Fruit fly (Drosophila melanogaster) whole organism, embryonic: ENCODE data around the gene Ppcs.

ENCODE experiments used
- Abd-B ChIP-seq: fragments of 200-800 bp; sonication (Bioruptor generic); optimal IDR thresholded peaks from 2 replicates; lab custom pipeline; 2018; ENCODE audit warnings: missing biosample characterization, mild to moderate bottlenecking, missing genetic modification characterization, moderate library complexity
- Blimp-1 ChIP-seq: fragments of 200-800 bp; sonication (Bioruptor generic); optimal IDR thresholded peaks from 3 replicates; lab custom pipeline; 2018; ENCODE audit warnings: missing biosample characterization, missing genetic modification characterization, mild to moderate bottlenecking, moderate library complexity, missing genetic modification reagents
- CG10462 ChIP-seq: fragments of 200-800 bp; sonication (Bioruptor generic); optimal IDR thresholded peaks from 2 replicates; lab custom pipeline; 2016; ENCODE audit warnings: missing biosample characterization, missing genetic modification characterization
- CG10543 ChIP-seq: fragments of 200-800 bp; sonication (Bioruptor generic); optimal IDR thresholded peaks from 3 replicates; lab custom pipeline; 2017; ENCODE audit warnings: missing biosample characterization, mild to moderate bottlenecking, missing genetic modification characterization, moderate library complexity
- CG10959 ChIP-seq: fragments of 200-800 bp; sonication (Bioruptor generic); IDR thresholded peaks from 2 replicates; pipeline ENCODE4 v1.3.6; 2022; ENCODE audit warnings: missing biosample characterization, missing genetic modification characterization
- CG11695 ChIP-seq: fragments of 200-800 bp; sonication (Bioruptor generic); IDR thresholded peaks from 3 replicates; pipeline ENCODE4 v1.3.6; 2022; ENCODE audit warnings: missing biosample characterization, missing genetic modification characterization
- CG14860 ChIP-seq: fragments of 200-800 bp; sonication (Bioruptor generic); IDR thresholded peaks from 3 replicates; pipeline ENCODE4 v1.3.6; 2022; ENCODE audit warnings: missing biosample characterization, missing genetic modification characterization; ENCODE audit not compliant: partially characterized antibody
- CG15073 ChIP-seq: fragments of 200-800 bp; sonication (Bioruptor generic); optimal IDR thresholded peaks from 2 replicates; lab custom pipeline; 2016; ENCODE audit warnings: missing biosample characterization, missing genetic modification characterization
- CG1603 ChIP-seq: fragments of 200-800 bp; sonication (Bioruptor generic); optimal IDR thresholded peaks from 2 replicates; lab custom pipeline; 2019; ENCODE audit warnings: missing biosample characterization, mild to moderate bottlenecking, missing genetic modification characterization, moderate library complexity
- CG16815 ChIP-seq: fragments of 200-800 bp; sonication (Bioruptor generic); optimal IDR thresholded peaks from 3 replicates; lab custom pipeline; 2017; ENCODE audit warnings: missing biosample characterization, mild to moderate bottlenecking, missing genetic modification characterization
- CG2116 ChIP-seq: fragments of 200-800 bp; sonication (Bioruptor generic); optimal IDR thresholded peaks from 3 replicates; lab custom pipeline; 2018; ENCODE audit warnings: missing biosample characterization, mild to moderate bottlenecking, missing genetic modification characterization
- CG2199 ChIP-seq: fragments of 200-800 bp; sonication (Bioruptor generic); IDR thresholded peaks from 3 replicates; pipeline ENCODE4 v1.3.6; 2022; ENCODE audit warnings: missing biosample characterization, missing genetic modification characterization
- CG30431 ChIP-seq: fragments of 200-800 bp; sonication (Bioruptor generic); optimal IDR thresholded peaks from 2 replicates; lab custom pipeline; 2017; ENCODE audit warnings: missing biosample characterization, missing genetic modification characterization
- CG31365 ChIP-seq: fragments of 200-800 bp; sonication (Bioruptor generic); optimal IDR thresholded peaks from 2 replicates; lab custom pipeline; 2018; ENCODE audit warnings: missing biosample characterization, mild to moderate bottlenecking, missing genetic modification characterization
- CG3163 ChIP-seq: fragments of 200-800 bp; sonication (Bioruptor generic); optimal IDR thresholded peaks from 3 replicates; lab custom pipeline; 2016; ENCODE audit warnings: missing biosample characterization, missing genetic modification characterization
- CG4820 ChIP-seq: fragments of 200-800 bp; sonication (Bioruptor generic); optimal IDR thresholded peaks from 3 replicates; lab custom pipeline; 2016; ENCODE audit warnings: missing biosample characterization, missing genetic modification characterization
- CG6175 ChIP-seq: fragments of 200-800 bp; sonication (Bioruptor generic); IDR thresholded peaks from 3 replicates; pipeline ENCODE4 v1.3.6; 2022; ENCODE audit warnings: missing biosample characterization, missing genetic modification characterization
- CG6654 ChIP-seq: fragments of 200-800 bp; sonication (Bioruptor generic); optimal IDR thresholded peaks from 2 replicates; lab custom pipeline; 2017; ENCODE audit warnings: missing biosample characterization, mild to moderate bottlenecking, missing genetic modification characterization
- CG6813 ChIP-seq: fragments of 200-800 bp; sonication (Bioruptor generic); optimal IDR thresholded peaks from 2 replicates; lab custom pipeline; 2017; ENCODE audit warnings: missing biosample characterization, missing genetic modification characterization, mild to moderate bottlenecking, moderate library complexity, missing genetic modification reagents
- CG7839 ChIP-seq: fragments of 200-800 bp; sonication (Bioruptor generic); optimal IDR thresholded peaks from 3 replicates; lab custom pipeline; 2018; ENCODE audit warnings: missing biosample characterization, mild to moderate bottlenecking, missing genetic modification characterization, moderate library complexity
- CG8478 ChIP-seq: fragments of >200 bp; optimal IDR thresholded peaks from 2 replicates; lab custom pipeline; 2018
- CHES-1-like ChIP-seq: fragments of 200-800 bp; sonication (Bioruptor generic); optimal IDR thresholded peaks from 2 replicates; lab custom pipeline; 2016; ENCODE audit warnings: missing biosample characterization, missing genetic modification characterization
- Dfd ChIP-seq, 2 experiments: fragments of >200 bp; optimal IDR thresholded peaks; 2 replicates each; lab custom pipeline; 2017; ENCODE audit warnings: missing biosample characterization in 2 of 2, missing genetic modification characterization in 2 of 2
- Doc3 ChIP-seq: fragments of 200-800 bp; sonication (Bioruptor generic); IDR thresholded peaks from 3 replicates; pipeline ENCODE4 v1.3.6; 2022; ENCODE audit warnings: missing biosample characterization, missing genetic modification characterization; ENCODE audit not compliant: partially characterized antibody
- Ets65A ChIP-seq: fragments of 200-800 bp; sonication (Bioruptor generic); peaks from one replicate; lab custom pipeline; 2016; ENCODE audit warnings: missing biosample characterization, missing genetic modification characterization
- Ets97D ChIP-seq: fragments of 200-800 bp; sonication (Bioruptor generic); optimal IDR thresholded peaks from 3 replicates; lab custom pipeline; 2016; ENCODE audit warnings: missing biosample characterization, missing genetic modification characterization
- HLH4C ChIP-seq: fragments of 200-800 bp; sonication (Bioruptor generic); IDR thresholded peaks from 3 replicates; pipeline ENCODE4 v1.3.6; 2022; ENCODE audit warnings: missing biosample characterization, missing genetic modification characterization; ENCODE audit not compliant: partially characterized antibody
- Hey ChIP-seq: fragments of 200-800 bp; sonication (Bioruptor generic); optimal IDR thresholded peaks from 3 replicates; lab custom pipeline; 2018; ENCODE audit warnings: missing biosample characterization, mild to moderate bottlenecking, missing genetic modification characterization
- MTF-1 ChIP-seq: fragments of 200-800 bp; sonication (Bioruptor generic); optimal IDR thresholded peaks from 2 replicates; lab custom pipeline; 2018; ENCODE audit warnings: missing biosample characterization, mild to moderate bottlenecking, missing genetic modification characterization, borderline replicate concordance
- Mrtf ChIP-seq: fragments of 200-800 bp; sonication (Bioruptor generic); IDR thresholded peaks from 3 replicates; pipeline ENCODE4 v1.3.6; 2022; ENCODE audit warnings: missing biosample characterization, missing genetic modification characterization
- Sox100B ChIP-seq: fragments of 200-800 bp; sonication (Bioruptor generic); optimal IDR thresholded peaks from 3 replicates; lab custom pipeline; 2018; ENCODE audit warnings: missing biosample characterization, mild to moderate bottlenecking, missing genetic modification characterization
- Sox102F ChIP-seq: fragments of 200-800 bp; sonication (Bioruptor generic); optimal IDR thresholded peaks from 2 replicates; lab custom pipeline; 2018; ENCODE audit warnings: missing biosample characterization, mild to moderate bottlenecking, missing genetic modification characterization, moderate library complexity
- Sry-δ ChIP-seq: fragments of 200-800 bp; sonication (Bioruptor generic); optimal IDR thresholded peaks from 2 replicates; lab custom pipeline; 2016; ENCODE audit warnings: missing biosample characterization, missing genetic modification characterization
- Taf1 ChIP-seq: fragments of 200-800 bp; sonication (Bioruptor generic); IDR thresholded peaks from 2 replicates; pipeline ENCODE4 v1.3.6; 2022; ENCODE audit warnings: missing biosample characterization, missing genetic modification characterization
- ato ChIP-seq: fragments of 200-800 bp; sonication (Bioruptor generic); IDR thresholded peaks from 2 replicates; pipeline ENCODE4 v1.3.6; 2022; ENCODE audit warnings: missing biosample characterization, missing genetic modification characterization; ENCODE audit not compliant: partially characterized antibody
- caup ChIP-seq: fragments of 200-800 bp; sonication (Bioruptor generic); optimal IDR thresholded peaks from 3 replicates; lab custom pipeline; 2017; ENCODE audit warnings: missing biosample characterization, mild to moderate bottlenecking, missing genetic modification characterization, moderate library complexity; ENCODE audit not compliant: severe bottlenecking
- dpn ChIP-seq, 2 experiments: fragments of 200-800 bp; sonication (Bioruptor generic); optimal IDR thresholded peaks; 3 replicates each; lab custom pipeline; 2016; ENCODE audit warnings: missing biosample characterization in 2 of 2, missing genetic modification characterization in 2 of 2
- fu2 ChIP-seq: fragments of 200-800 bp; sonication (Bioruptor generic); optimal IDR thresholded peaks from 2 replicates; lab custom pipeline; 2016; ENCODE audit warnings: missing biosample characterization, missing genetic modification characterization
- gfzf ChIP-seq: fragments of 200-800 bp; sonication (Bioruptor generic); optimal IDR thresholded peaks from 2 replicates; lab custom pipeline; 2016; ENCODE audit warnings: missing biosample characterization, mild to moderate bottlenecking, missing genetic modification characterization, moderate library complexity
- ham ChIP-seq: fragments of 200-800 bp; sonication (Bioruptor generic); IDR thresholded peaks from 2 replicates; pipeline ENCODE4 v1.3.6; 2022; ENCODE audit warnings: missing biosample characterization, missing genetic modification characterization
- hth ChIP-seq: fragments of >200 bp; optimal IDR thresholded peaks from 2 replicates; lab custom pipeline; 2017; ENCODE audit warnings: inconsistent platforms
- maf-S ChIP-seq: fragments of 200-800 bp; sonication (Bioruptor generic); optimal IDR thresholded peaks from 2 replicates; lab custom pipeline; 2016; ENCODE audit warnings: missing biosample characterization, missing genetic modification characterization
- nerfin-2 ChIP-seq: fragments of 200-800 bp; sonication (Bioruptor generic); IDR thresholded peaks from 2 replicates; pipeline ENCODE4 v1.3.6; 2022; ENCODE audit warnings: missing biosample characterization, missing genetic modification characterization; ENCODE audit not compliant: partially characterized antibody
- run ChIP-seq: fragments of 200-800 bp; sonication (Bioruptor generic); optimal IDR thresholded peaks from 3 replicates; lab custom pipeline; 2018; ENCODE audit warnings: missing biosample characterization, mild to moderate bottlenecking, missing genetic modification characterization
- sima ChIP-seq: fragments of 200-800 bp; sonication (Bioruptor generic); optimal IDR thresholded peaks from 2 replicates; lab custom pipeline; 2016; ENCODE audit warnings: missing biosample characterization, missing genetic modification characterization
- tio ChIP-seq: fragments of 200-800 bp; sonication (Bioruptor generic); optimal IDR thresholded peaks from 2 replicates; lab custom pipeline; 2017; ENCODE audit warnings: missing biosample characterization, missing genetic modification characterization, inconsistent platforms
- trem ChIP-seq: fragments of 200-800 bp; optimal IDR thresholded peaks from 3 replicates; lab custom pipeline; 2019; ENCODE audit warnings: missing biosample characterization, mild to moderate bottlenecking, missing genetic modification characterization, moderate library complexity
- unc-4 ChIP-seq: fragments of 200-800 bp; sonication (Bioruptor generic); IDR thresholded peaks from 2 replicates; pipeline ENCODE4 v1.3.6; 2022; ENCODE audit warnings: missing biosample characterization, missing genetic modification characterization; ENCODE audit not compliant: partially characterized antibody
- vfl ChIP-seq: fragments of 200-800 bp; sonication (Bioruptor generic); optimal IDR thresholded peaks from 2 replicates; lab custom pipeline; 2016; ENCODE audit warnings: missing biosample characterization, missing genetic modification characterization
- zen2 ChIP-seq: fragments of 200-800 bp; sonication (Bioruptor generic); IDR thresholded peaks from 3 replicates; pipeline ENCODE4 v1.3.6; 2022; ENCODE audit warnings: missing biosample characterization, missing genetic modification characterization; ENCODE audit not compliant: partially characterized antibody

The Ppcs gene

DNA sequence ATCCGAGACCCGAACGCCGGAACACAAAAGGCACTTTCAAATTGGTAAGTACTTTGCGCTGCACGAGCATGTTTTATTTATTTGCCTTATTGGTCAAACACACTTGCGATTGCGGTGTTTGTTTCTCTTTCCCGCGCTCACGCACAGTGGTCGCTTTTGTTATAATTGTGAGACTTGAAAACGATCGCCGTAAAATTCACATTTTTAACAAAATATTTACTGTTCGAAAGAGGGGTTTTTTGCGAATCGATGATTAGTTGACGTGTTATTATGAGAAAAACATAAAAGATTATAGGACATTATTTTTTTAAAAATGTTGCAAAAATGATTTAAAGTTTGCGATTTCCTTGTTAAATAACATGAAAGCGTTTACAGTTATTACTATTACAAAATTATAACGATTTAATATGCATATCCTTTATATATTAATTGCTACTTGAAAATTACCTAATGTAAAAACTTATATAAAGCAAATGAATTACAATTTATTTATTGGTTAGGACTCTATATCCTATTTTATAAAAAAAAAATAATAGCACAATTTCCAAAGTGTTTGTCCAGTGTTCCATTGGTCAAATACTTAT, 17.3 kb upstream of the Ppcs start (continued):
- TF ChIP-seq CG3163 (GFP tag; lab: Kevin White, UChicago) (no peak), Dfd (GFP tag; optimal IDR thresholded peaks at IDR 0.05; lab: Kevin White, UChicago) (no peak), tio (peak; percentile 51), CG31365 (tag; lab: Kevin White, UChicago) (no peak), sima (GFP tag; lab: Kevin White, UChicago) (no peak), CG2199 (no peak), Ets65A (GFP tag; lab: Kevin White, UChicago) (peak; percentile 92), Sry-δ (GFP tag; lab: Kevin White, UChicago) (no peak), CG7839 (tag; lab: Kevin White, UChicago) (peak; percentile 54), Sox100B (GFP tag; lab: Kevin White, UChicago) (peak; percentile 56), dpn (GFP tag; optimal IDR thresholded peaks at IDR 0.05; lab: Kevin White, UChicago) (peak in 1 of 2 experiments; percentile 35), CG8478 (no peak), Mrtf (GFP tag; lab: Robert Waterston, UW) (no peak), HLH4C (GFP tag; lab: Robert Waterston, UW) (no peak), CG16815 (GFP tag; lab: Kevin White, UChicago) (peak; percentile 38), nerfin-2 (GFP tag; lab: Robert Waterston, UW) (no peak), CG15073 (GFP tag; lab: Kevin White, UChicago) (no peak), Hey (tag; lab: Kevin White, UChicago) (peak; percentile 38), zen2 (GFP tag; lab: Robert Waterston, UW) (no peak), CG10543 (GFP tag; lab: Kevin White, UChicago) (no peak), CG10462 (GFP tag; lab: Kevin White, UChicago) (no peak), caup (peak; percentile 14), Abd-B (GFP tag; lab: Kevin White, UChicago) (peak; percentile 31), fu2 (GFP tag; lab: Kevin White, UChicago) (peak; percentile 18), CG10959 (GFP tag; lab: Robert Waterston, UW) (peak; percentile 38; the same call in 1 of the 2 replicates), CG6654 (GFP tag; lab: Kevin White, UChicago) (peak; percentile 33), run (no peak), CG30431 (no peak), CG11695 (no peak), Ets97D (GFP tag; lab: Kevin White, UChicago) (no peak), Taf1 (GFP tag; lab: Robert Waterston, UW) (no peak), CHES-1-like (GFP tag; lab: Kevin White, UChicago) (no peak), Sox102F (GFP tag; lab: Kevin White, UChicago) (peak; percentile 45), trem (tag; lab: Kevin White, UChicago) (no peak), vfl (no peak), Doc3 (GFP tag; lab: Robert Waterston, UW) (no peak), unc-4 (GFP tag; lab: Robert Waterston, UW) (no peak), CG4820 (GFP tag; lab: Kevin White, UChicago) (no peak), maf-S (no peak), gfzf (no peak), Blimp-1 (peak; percentile 48), ato (GFP tag; lab: Robert Waterston, UW) (no peak), CG6175 (GFP tag; lab: Robert Waterston, UW) (no peak), MTF-1 (peak; percentile 18), CG1603 (peak; percentile 15), CG2116 (GFP tag; lab: Kevin White, UChicago) (peak; percentile 2), CG14860 (GFP tag; lab: Robert Waterston, UW) (no peak), CG6813 (GFP tag; lab: Kevin White, UChicago) (no peak), ham (no peak), hth (no peak)
